Worm (Caenorhabditis elegans) whole organism, L4 larva: Measurements from ENCODE around the gene F07H5.13.
A peak's percentile ranks its signal among the peaks of the same experiment; 100 is the strongest.

ENCODE experiments used
- D1046.2 ChIP-seq: fragments of 200-800 bp; sonication (Bioruptor generic); IDR thresholded peaks from 2 replicates; pipeline ENCODE4 v1.3.6; 2022; ENCODE audit warnings: missing genetic modification characterization, missing compliant biosample characterization
- F10B5.3 ChIP-seq: sonication (generic microtip); optimal IDR thresholded peaks from 2 replicates; lab custom pipeline; 2016; ENCODE audit warnings: mild to moderate bottlenecking, missing genetic modification characterization, missing compliant biosample characterization
- R02D3.7 ChIP-seq: fragments of 150-350 bp; sonication (generic microtip); optimal IDR thresholded peaks from 3 replicates; lab custom pipeline; 2014; ENCODE audit warnings: missing biosample characterization, missing genetic modification characterization
- Y105C5A.15 ChIP-seq: fragments of 200-800 bp; sonication (Bioruptor generic); IDR thresholded peaks from 2 replicates; pipeline ENCODE4 v1.3.6; 2022; ENCODE audit warnings: missing genetic modification characterization, missing compliant biosample characterization
- Y48G9A.11 ChIP-seq: fragments of 200-800 bp; sonication (Bioruptor generic); IDR thresholded peaks from 2 replicates; pipeline ENCODE4 v1.3.6; 2022; ENCODE audit warnings: missing genetic modification reagents, missing genetic modification characterization, missing compliant biosample characterization
- Y5F2A.4 ChIP-seq: fragments of 200-800 bp; sonication (Bioruptor generic); optimal IDR thresholded peaks from 2 replicates; lab custom pipeline; 2018; ENCODE audit warnings: mild to moderate bottlenecking, missing genetic modification characterization, missing compliant biosample characterization
- Y75B8A.6 ChIP-seq: fragments of 200-800 bp; sonication (Bioruptor generic); IDR thresholded peaks from 2 replicates; pipeline ENCODE4 v1.3.6; 2022; ENCODE audit warnings: missing genetic modification reagents, missing genetic modification characterization, missing compliant biosample characterization
- ZK337.2 ChIP-seq: fragments of 200-800 bp; sonication (Bioruptor generic); IDR thresholded peaks from 2 replicates; pipeline ENCODE4 v1.3.6; 2022; ENCODE audit warnings: missing genetic modification reagents, missing genetic modification characterization, missing compliant biosample characterization
- aha-1 ChIP-seq: fragments of 150-350 bp; peaks from one replicate; lab custom pipeline; 2014; ENCODE audit warnings: missing biosample characterization, missing genetic modification characterization
- arid-1 ChIP-seq: fragments of 200-800 bp; sonication (Bioruptor generic); conservative IDR thresholded peaks from 2 replicates; pipeline ENCODE4 v1.3.6; 2022; ENCODE audit warnings: missing genetic modification reagents, missing genetic modification characterization, missing compliant biosample characterization
- ceh-44 ChIP-seq: fragments of 200-800 bp; sonication (Bioruptor generic); IDR thresholded peaks from 2 replicates; pipeline ENCODE4 v1.3.6; 2022; ENCODE audit warnings: missing genetic modification reagents, missing genetic modification characterization, missing compliant biosample characterization
- ces-1 ChIP-seq: fragments of 150-350 bp; sonication (generic microtip); optimal IDR thresholded peaks from 4 replicates; lab custom pipeline; 2014; ENCODE audit warnings: missing biosample characterization, missing genetic modification reagents, missing genetic modification characterization
- ctbp-1 ChIP-seq: fragments of 200-800 bp; sonication (Bioruptor generic); IDR thresholded peaks from 2 replicates; pipeline ENCODE4 v1.3.6; 2022; ENCODE audit warnings: missing genetic modification reagents, missing genetic modification characterization, missing compliant biosample characterization
- daf-12 ChIP-seq: fragments of 150-350 bp; optimal IDR thresholded peaks from 2 replicates; lab custom pipeline; 2014; ENCODE audit warnings: missing biosample characterization, missing genetic modification reagents, missing genetic modification characterization
- daf-19 ChIP-seq: fragments of 200-800 bp; sonication (Bioruptor generic); conservative IDR thresholded peaks from 2 replicates; pipeline ENCODE4 v1.3.6; 2022; ENCODE audit warnings: missing genetic modification characterization, missing compliant biosample characterization
- duxl-1 ChIP-seq: sonication (generic microtip); optimal IDR thresholded peaks from 2 replicates; lab custom pipeline; 2016; ENCODE audit warnings: mild to moderate bottlenecking, missing genetic modification characterization, moderate library complexity, missing compliant biosample characterization; ENCODE audit not compliant: poor library complexity
- dve-1 ChIP-seq: sonication (generic microtip); optimal IDR thresholded peaks from 2 replicates; lab custom pipeline; 2017; ENCODE audit warnings: antibody characterized with exemption, mild to moderate bottlenecking, missing genetic modification characterization, missing compliant biosample characterization; ENCODE audit not compliant: insufficient read depth
- egl-27 ChIP-seq: sonication (generic microtip); optimal IDR thresholded peaks from 3 replicates; lab custom pipeline; 2017; ENCODE audit warnings: missing biosample characterization, missing genetic modification reagents, missing genetic modification characterization
- hmg-1.1 ChIP-seq: fragments of 200-800 bp; sonication (Bioruptor generic); IDR thresholded peaks from 2 replicates; pipeline ENCODE4 v1.3.6; 2022; ENCODE audit warnings: missing genetic modification reagents, missing genetic modification characterization, missing compliant biosample characterization
- jun-1 ChIP-seq: fragments of 150-350 bp; optimal IDR thresholded peaks from 2 replicates; lab custom pipeline; 2014; ENCODE audit warnings: missing biosample characterization, missing genetic modification reagents, missing genetic modification characterization
- lim-7 ChIP-seq: fragments of 200-800 bp; sonication (Bioruptor generic); IDR thresholded peaks from 2 replicates; pipeline ENCODE4 v1.3.6; 2022; ENCODE audit warnings: missing genetic modification characterization, missing compliant biosample characterization
- lin-1 ChIP-seq: fragments of 200-800 bp; sonication (Bioruptor generic); IDR thresholded peaks from 2 replicates; pipeline ENCODE4 v1.3.6; 2022; ENCODE audit warnings: missing genetic modification reagents, missing genetic modification characterization, missing compliant biosample characterization
- lin-15B ChIP-seq: fragments of 150-350 bp; sonication (generic microtip); optimal IDR thresholded peaks from 3 replicates; lab custom pipeline; 2014; ENCODE audit warnings: missing biosample characterization, missing genetic modification characterization
- lin-29 ChIP-seq: fragments of 200-800 bp; sonication (Bioruptor generic); IDR thresholded peaks from 2 replicates; pipeline ENCODE4 v1.3.6; 2022; ENCODE audit warnings: missing genetic modification reagents, missing genetic modification characterization, missing compliant biosample characterization
- lir-3 ChIP-seq: sonication (generic microtip); optimal IDR thresholded peaks from 2 replicates; lab custom pipeline; 2016; ENCODE audit warnings: mild to moderate bottlenecking, missing genetic modification characterization, missing compliant biosample characterization
- lsy-2 ChIP-seq, 2 experiments: fragments of 150-350 bp in 1 of 2; sonication (generic microtip) in 1 of 2; optimal IDR thresholded peaks; 2 replicates each; lab custom pipeline; 2014 to 2017; ENCODE audit warnings: missing biosample characterization in 2 of 2, missing genetic modification characterization in 2 of 2
- madf-5 ChIP-seq, 2 experiments: fragments of 200-800 bp; sonication (Bioruptor generic); IDR thresholded peaks; 2 replicates each; pipeline ENCODE4 v1.3.6; 2022; ENCODE audit warnings: missing compliant biosample characterization in 2 of 2, missing genetic modification characterization in 2 of 2
- madf-9 ChIP-seq: fragments of 200-800 bp; sonication (Bioruptor generic); conservative IDR thresholded peaks from 2 replicates; pipeline ENCODE4 v1.3.6; 2022; ENCODE audit warnings: missing genetic modification reagents, missing genetic modification characterization, missing compliant biosample characterization
- mdt-29 ChIP-seq: fragments of 200-800 bp; sonication (Bioruptor generic); IDR thresholded peaks from 2 replicates; pipeline ENCODE4 v1.3.6; 2022; ENCODE audit warnings: missing genetic modification reagents, missing genetic modification characterization, missing compliant biosample characterization
- mep-1 ChIP-seq: fragments of 150-350 bp; sonication (generic microtip); optimal IDR thresholded peaks from 3 replicates; lab custom pipeline; 2014; ENCODE audit warnings: missing biosample characterization, missing genetic modification characterization
- mes-2 ChIP-seq: sonication (generic microtip); optimal IDR thresholded peaks from 2 replicates; lab custom pipeline; 2016; ENCODE audit warnings: missing genotype, mild to moderate bottlenecking, missing genetic modification characterization, missing compliant biosample characterization; ENCODE audit not compliant: poor library complexity, severe bottlenecking
- mxl-2 ChIP-seq: fragments of 200-800 bp; sonication (Bioruptor generic); conservative IDR thresholded peaks from 2 replicates; pipeline ENCODE4 v1.3.6; 2022; ENCODE audit warnings: missing genetic modification reagents, missing genetic modification characterization, missing compliant biosample characterization
- mxl-3 ChIP-seq: fragments of 200-800 bp; sonication (Bioruptor generic); optimal IDR thresholded peaks from 2 replicates; lab custom pipeline; 2018; ENCODE audit warnings: mild to moderate bottlenecking, missing genetic modification characterization, missing compliant biosample characterization
- nhr-237 ChIP-seq: sonication (generic microtip); optimal IDR thresholded peaks from 2 replicates; lab custom pipeline; 2017; ENCODE audit warnings: missing biosample characterization, missing genetic modification characterization
- nhr-25 ChIP-seq: sonication (generic microtip); optimal IDR thresholded peaks from 2 replicates; lab custom pipeline; 2017; ENCODE audit warnings: missing genetic modification characterization, mild to moderate bottlenecking, missing compliant biosample characterization, antibody characterized with exemption, moderate library complexity, borderline replicate concordance; ENCODE audit not compliant: insufficient read depth
- nhr-28 ChIP-seq: fragments of 150-350 bp; optimal IDR thresholded peaks from 2 replicates; lab custom pipeline; 2014; ENCODE audit warnings: missing biosample characterization, missing genetic modification characterization
- nhr-42 ChIP-seq: fragments of 200-800 bp; sonication (Bioruptor generic); IDR thresholded peaks from 2 replicates; pipeline ENCODE4 v1.3.6; 2022; ENCODE audit warnings: missing genetic modification characterization, missing compliant biosample characterization
- nhr-48 ChIP-seq: sonication (generic microtip); optimal IDR thresholded peaks from 2 replicates; lab custom pipeline; 2016; ENCODE audit warnings: mild to moderate bottlenecking, missing genetic modification characterization, missing compliant biosample characterization
- pqm-1 ChIP-seq: sonication (generic microtip); optimal IDR thresholded peaks from 2 replicates; lab custom pipeline; 2017; ENCODE audit warnings: missing biosample characterization, missing genetic modification characterization
- rbr-2 ChIP-seq: sonication (generic microtip); optimal IDR thresholded peaks from 2 replicates; lab custom pipeline; 2016; ENCODE audit warnings: missing genotype, missing genetic modification characterization, missing compliant biosample characterization
- sdz-12 ChIP-seq: fragments of 200-800 bp; sonication (Bioruptor generic); optimal IDR thresholded peaks from 2 replicates; lab custom pipeline; 2018; ENCODE audit warnings: mild to moderate bottlenecking, missing genetic modification characterization, missing compliant biosample characterization
- set-16 ChIP-seq: fragments of 200-800 bp; sonication (Bioruptor generic); IDR thresholded peaks from 2 replicates; pipeline ENCODE4 v1.3.6; 2022; ENCODE audit warnings: missing genetic modification reagents, missing genetic modification characterization, missing compliant biosample characterization
- snpc-1.2 ChIP-seq: fragments of 200-800 bp; sonication (Bioruptor generic); IDR thresholded peaks from 2 replicates; pipeline ENCODE4 v1.3.6; 2022; ENCODE audit warnings: missing genetic modification reagents, missing genetic modification characterization, missing compliant biosample characterization
- spr-1 ChIP-seq: sonication (generic microtip); optimal IDR thresholded peaks from 2 replicates; lab custom pipeline; 2016; ENCODE audit warnings: mild to moderate bottlenecking, missing genetic modification characterization, missing compliant biosample characterization
- tag-97 ChIP-seq: fragments of 200-800 bp; sonication (Bioruptor generic); IDR thresholded peaks from 2 replicates; pipeline ENCODE4 v1.3.6; 2022; ENCODE audit warnings: missing genetic modification characterization, missing compliant biosample characterization
- unc-62 ChIP-seq, 3 experiments: fragments of 150-350 bp in 1 of 3; sonication (generic microtip); optimal IDR thresholded peaks in 2 of 3; peaks in 1 of 3; 1 replicate in 1 of 3; 2 replicates in 2 of 3; lab custom pipeline; 2014 to 2017; ENCODE audit warnings: missing biosample characterization in 3 of 3, missing genetic modification characterization in 3 of 3, missing genetic modification reagents in 3 of 3, missing genotype in 1 of 3
- vab-7 ChIP-seq: fragments of 200-800 bp; sonication (Bioruptor generic); IDR thresholded peaks from 2 replicates; pipeline ENCODE4 v1.3.6; 2022; ENCODE audit warnings: missing genetic modification reagents, missing genetic modification characterization, missing compliant biosample characterization
- zag-1 ChIP-seq: fragments of 150-350 bp; optimal IDR thresholded peaks from 2 replicates; lab custom pipeline; 2014; ENCODE audit warnings: missing biosample characterization, missing genetic modification characterization
- zfp-3 ChIP-seq: fragments of 200-800 bp; sonication (Bioruptor generic); conservative IDR thresholded peaks from 2 replicates; pipeline ENCODE4 v1.3.6; 2022; ENCODE audit warnings: missing genetic modification reagents, missing genetic modification characterization, missing compliant biosample characterization
- ztf-11 ChIP-seq: fragments of 150-350 bp; optimal IDR thresholded peaks from 2 replicates; lab custom pipeline; 2014; ENCODE audit warnings: missing biosample characterization, missing genetic modification characterization
- ztf-7 ChIP-seq: fragments of 150-350 bp; optimal IDR thresholded peaks from 2 replicates; lab custom pipeline; 2014; ENCODE audit warnings: missing biosample characterization, missing genetic modification characterization

F07H5.13 gene

DNA sequence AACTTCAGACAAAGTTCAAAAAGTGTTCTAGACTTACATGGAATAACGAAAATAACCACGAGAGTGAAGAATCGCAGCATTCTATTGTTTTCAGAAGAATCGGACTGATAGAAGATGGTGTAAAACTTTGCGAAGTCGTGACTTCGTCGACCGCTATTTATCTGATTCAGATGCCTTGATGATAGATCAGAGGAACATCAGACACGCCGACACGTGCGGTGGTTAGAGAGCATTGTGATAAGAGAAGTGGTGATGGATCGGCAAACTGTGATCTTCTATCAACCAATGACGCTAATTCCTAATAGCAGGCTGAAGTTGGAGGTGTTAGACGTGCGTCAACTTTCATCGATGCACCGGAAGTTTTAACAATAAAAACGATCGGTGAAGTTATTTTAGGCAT, 27.9 kb downstream of the F07H5.13 start (continued):
- TF ChIP-seq Y48G9A.11 (GFP tag; lab: Robert Waterston, UW) (no peak), pqm-1 (tag; lab: Kevin White, UChicago) (no peak), set-16 (no peak), arid-1 (GFP tag; lab: Robert Waterston, UW) (no peak), nhr-42 (no peak), F10B5.3 (no peak), mxl-3 (peak; percentile 84), daf-12 (no peak), ces-1 (GFP tag; lab: Kevin White, UChicago) (no peak), rbr-2 (tag; lab: Kevin White, UChicago) (no peak), zag-1 (tag; lab: Kevin White, UChicago) (no peak), hmg-1.1 (GFP tag; lab: Robert Waterston, UW) (no peak), mxl-2 (GFP tag; lab: Robert Waterston, UW) (0 out of 2 replicates have a peak, but pooled peaks have one; percentile 12), aha-1 (tag; lab: Kevin White, UChicago) (peak; percentile 92), Y75B8A.6 (GFP tag; lab: Robert Waterston, UW) (no peak), ztf-11 (tag; lab: Kevin White, UChicago) (no peak), jun-1 (tag; lab: Kevin White, UChicago) (no peak), sdz-12 (GFP tag; lab: Kevin White, UChicago) (no peak), dve-1 (tag; lab: Kevin White, UChicago) (peak; percentile 1), ctbp-1 (GFP tag; lab: Robert Waterston, UW) (no peak), unc-62 (GFP tag; optimal IDR thresholded peaks at IDR 0.05 in 1 of 2; lab: Kevin White, UChicago) (no peak), unc-62 (tag; optimal IDR thresholded peaks at IDR 0.05; lab: Kevin White, UChicago) (no peak), nhr-28 (tag; lab: Kevin White, UChicago) (peak; percentile 2), ZK337.2 (no peak), mdt-29 (no peak), zfp-3 (no peak), lin-29 (no peak), nhr-237 (no peak), madf-5 (GFP tag; IDR thresholded peaks at IDR 0.05; lab: Robert Waterston, UW) (no peak), duxl-1 (no peak), lin-15B (tag; lab: Kevin White, UChicago) (no peak), spr-1 (no peak), lsy-2 (tag; optimal IDR thresholded peaks at IDR 0.05; lab: Kevin White, UChicago) (no peak), snpc-1.2 (GFP tag; lab: Robert Waterston, UW) (no peak), tag-97 (GFP tag; lab: Robert Waterston, UW) (no peak), madf-9 (GFP tag; lab: Robert Waterston, UW) (no peak), Y105C5A.15 (GFP tag; lab: Robert Waterston, UW) (no peak), lim-7 (GFP tag; lab: Robert Waterston, UW) (no peak), ztf-7 (tag; lab: Kevin White, UChicago) (no peak), daf-19 (no peak), mep-1 (tag; lab: Kevin White, UChicago) (peak; percentile 31), vab-7 (no peak), nhr-25 (tag; lab: Kevin White, UChicago) (peak; percentile 47), egl-27 (tag; lab: Kevin White, UChicago) (no peak), Y5F2A.4 (GFP tag; lab: Kevin White, UChicago) (no peak), ceh-44 (GFP tag; lab: Robert Waterston, UW) (no peak), nhr-48 (peak; percentile 95), D1046.2 (GFP tag; lab: Robert Waterston, UW) (no peak), lir-3 (tag; lab: Kevin White, UChicago) (no peak), R02D3.7 (tag; lab: Kevin White, UChicago) (no peak), lin-1 (GFP tag; lab: Robert Waterston, UW) (peak; percentile 39; the same call in 1 of the 2 replicates), mes-2 (tag; lab: Kevin White, UChicago) (no peak)
